Fruit fly (Drosophila melanogaster): ENCODE data around the gene CG14683.

The CG14683 gene

dm6 chr3R:10696371-10696777, at the start of gene CG14683, which contains the start of the genes pug and CG46459:
Gene CG14683, plus strand, starts transcription at chr3R:10696647.
Gene pug, plus strand, starts transcription at chr3R:10696534.
Gene CG46459, plus strand, starts transcription at chr3R:10696647.
- TF ChIP-seq CG8478 (optimal IDR thresholded peaks at IDR 0.05) (no peak), CTCF (optimal IDR thresholded peaks at IDR 0.05) (no peak)

dm6 chr3R:10647171-10647570, 49.3 kb upstream of the CG14683 start:
- no peak for TF ChIP-seq CG8478 (optimal IDR thresholded peaks at IDR 0.05)
- TF ChIP-seq CTCF (optimal IDR thresholded peaks at IDR 0.05) = no peak

- TF ChIP-seq CG8478 (optimal IDR thresholded peaks at IDR 0.05) (no peak), CTCF (optimal IDR thresholded peaks at IDR 0.05) (no peak)
Measured at dm6 chr3R:10648556-10649181, 47.8 kb upstream of the CG14683 start.

- TF ChIP-seq CTCF (optimal IDR thresholded peaks at IDR 0.05) (no peak), CG8478 (optimal IDR thresholded peaks at IDR 0.05) (no peak)
Measured at dm6 chr3R:10650641-10651318, 45.7 kb upstream of the CG14683 start.

dm6 chr3R:10654642-10655041, 41.8 kb upstream of the CG14683 start:
- no peak for TF ChIP-seq CTCF (optimal IDR thresholded peaks at IDR 0.05)
- TF ChIP-seq CG8478 (optimal IDR thresholded peaks at IDR 0.05) = no peak

- TF ChIP-seq CG8478 (optimal IDR thresholded peaks at IDR 0.05) (no peak), CTCF (optimal IDR thresholded peaks at IDR 0.05) (no peak)
Measured at dm6 chr3R:10655968-10656367, 40.5 kb upstream of the CG14683 start.

dm6 chr3R:10656578-10656977, 39.9 kb upstream of the CG14683 start:
- TF ChIP-seq CTCF (optimal IDR thresholded peaks at IDR 0.05) = no peak
- no peak for TF ChIP-seq CG8478 (optimal IDR thresholded peaks at IDR 0.05)

dm6 chr3R:10658783-10659182, 37.7 kb upstream of the CG14683 start:
- no peak for TF ChIP-seq CTCF (optimal IDR thresholded peaks at IDR 0.05)
- TF ChIP-seq CG8478 (optimal IDR thresholded peaks at IDR 0.05) = no peak

- TF ChIP-seq CG8478 (optimal IDR thresholded peaks at IDR 0.05) (no peak), CTCF (optimal IDR thresholded peaks at IDR 0.05) (no peak)
Measured at dm6 chr3R:10659563-10659962, 36.9 kb upstream of the CG14683 start.

- TF ChIP-seq CG8478 (optimal IDR thresholded peaks at IDR 0.05) (no peak), CTCF (optimal IDR thresholded peaks at IDR 0.05) (no peak)
Measured at dm6 chr3R:10661098-10661497, 35.3 kb upstream of the CG14683 start.

- no peak for TF ChIP-seq CG8478 (optimal IDR thresholded peaks at IDR 0.05)
- peak; percentile 92 to 97 for TF ChIP-seq CTCF (optimal IDR thresholded peaks at IDR 0.05)
Measured at dm6 chr3R:10664942-10665341, 31.5 kb upstream of the CG14683 start.

- TF ChIP-seq CG8478 (optimal IDR thresholded peaks at IDR 0.05) (no peak), CTCF (optimal IDR thresholded peaks at IDR 0.05) (no peak)
Measured at dm6 chr3R:10667964-10668363, 28.5 kb upstream of the CG14683 start.

- TF ChIP-seq CG8478 (optimal IDR thresholded peaks at IDR 0.05) = no peak
Measured at dm6 chr3R:10669950-10670349, 26.5 kb upstream of the CG14683 start.

- TF ChIP-seq CTCF (optimal IDR thresholded peaks at IDR 0.05) (no peak), CG8478 (optimal IDR thresholded peaks at IDR 0.05) (no peak)
Measured at dm6 chr3R:10672680-10673079, 23.8 kb upstream of the CG14683 start.

dm6 chr3R:10673571-10673970, 22.9 kb upstream of the CG14683 start:
- no peak for TF ChIP-seq CTCF (optimal IDR thresholded peaks at IDR 0.05)
- TF ChIP-seq CG8478 (optimal IDR thresholded peaks at IDR 0.05) = no peak

- TF ChIP-seq CG8478 (optimal IDR thresholded peaks at IDR 0.05) (no peak), CTCF (optimal IDR thresholded peaks at IDR 0.05) (peak; percentile 85 to 86)
Measured at dm6 chr3R:10675101-10675500, 21.3 kb upstream of the CG14683 start.
